Worm (Caenorhabditis elegans) whole organism, L1 larva: Measurements from ENCODE around the gene mrpl-53.

Source experiments
- C04F5.9 ChIP-seq: sonication (generic microtip); optimal IDR thresholded peaks from 2 replicates; lab custom pipeline; 2016; ENCODE audit warnings: missing genetic modification characterization, missing compliant biosample characterization
- C16A3.4 ChIP-seq: fragments of 150-350 bp; optimal IDR thresholded peaks from 2 replicates; lab custom pipeline; 2014; ENCODE audit warnings: missing biosample characterization, missing genetic modification characterization
- F16B12.6 ChIP-seq: fragments of 150-350 bp; optimal IDR thresholded peaks from 2 replicates; lab custom pipeline; 2014; ENCODE audit warnings: missing biosample characterization, missing genetic modification characterization
- aha-1 ChIP-seq: fragments of 150-350 bp; optimal IDR thresholded peaks from 2 replicates; lab custom pipeline; 2014; ENCODE audit warnings: missing biosample characterization, missing genetic modification characterization
- alr-1 ChIP-seq: fragments of 200-800 bp; sonication (Bioruptor generic); optimal IDR thresholded peaks from 2 replicates; lab custom pipeline; 2018; ENCODE audit warnings: borderline replicate concordance, mild to moderate bottlenecking, missing genetic modification characterization, missing compliant biosample characterization
- blmp-1 ChIP-seq: fragments of 150-350 bp; optimal IDR thresholded peaks from 2 replicates; lab custom pipeline; 2014; ENCODE audit warnings: missing biosample characterization, missing genetic modification characterization
- ceh-63 ChIP-seq: fragments of 200-800 bp; sonication (Bioruptor generic); optimal IDR thresholded peaks from 2 replicates; lab custom pipeline; 2018; ENCODE audit warnings: mild to moderate bottlenecking, missing genetic modification characterization, missing compliant biosample characterization
- ceh-82 ChIP-seq, 3 experiments: fragments of 150-350 bp in 1 of 3; sonication (generic microtip) in 2 of 3; optimal IDR thresholded peaks; 2 replicates each; lab custom pipeline; 2014 to 2017; ENCODE audit warnings: missing biosample characterization in 3 of 3, missing genetic modification characterization in 3 of 3
- ces-1 ChIP-seq: fragments of 150-350 bp; optimal IDR thresholded peaks from 2 replicates; lab custom pipeline; 2014; ENCODE audit warnings: missing biosample characterization, missing genetic modification reagents, missing genetic modification characterization
- efl-1 ChIP-seq, 4 experiments: fragments of 150-350 bp; optimal IDR thresholded peaks in 3 of 4; peaks in 1 of 4; 1 replicate in 1 of 4; 2 replicates in 3 of 4; lab custom pipeline; 2014; ENCODE audit warnings: missing biosample characterization in 2 of 4, missing genetic modification characterization in 2 of 4, missing genetic modification reagents in 2 of 4
- egl-13 ChIP-seq: sonication (generic microtip); optimal IDR thresholded peaks from 2 replicates; lab custom pipeline; 2016; ENCODE audit warnings: missing genotype, missing genetic modification reagents, missing genetic modification characterization, missing compliant biosample characterization
- egl-27 ChIP-seq, 2 experiments: fragments of 150-350 bp in 1 of 2; sonication (generic microtip); optimal IDR thresholded peaks; 3 replicates each; lab custom pipeline; 2017 to 2018; ENCODE audit warnings: missing biosample characterization in 2 of 2, missing genetic modification characterization in 2 of 2, missing genetic modification reagents in 2 of 2
- elt-2 ChIP-seq: sonication (generic microtip); optimal IDR thresholded peaks from 2 replicates; lab custom pipeline; 2016; ENCODE audit warnings: missing genetic modification characterization, mild to moderate bottlenecking, inconsistent platforms, missing compliant biosample characterization, missing genetic modification reagents
- elt-3 ChIP-seq, 6 experiments: fragments of 150-350 bp in 1 of 6; sonication (generic microtip); optimal IDR thresholded peaks; 2 replicates each; lab custom pipeline; 2017 to 2018; ENCODE audit warnings: missing biosample characterization in 6 of 6, missing genetic modification characterization in 6 of 6, inconsistent platforms in 1 of 6
- ets-5 ChIP-seq: fragments of 200-800 bp; sonication (Bioruptor generic); IDR thresholded peaks from 2 replicates; pipeline ENCODE4 v1.3.6; 2022; ENCODE audit warnings: missing genetic modification characterization, missing compliant biosample characterization
- fkh-10 ChIP-seq: sonication (generic microtip); optimal IDR thresholded peaks from 2 replicates; lab custom pipeline; 2017; ENCODE audit warnings: missing biosample characterization, missing genetic modification reagents, missing genetic modification characterization
- fkh-4 ChIP-seq: sonication (generic microtip); optimal IDR thresholded peaks from 2 replicates; lab custom pipeline; 2016; ENCODE audit warnings: missing compliant biosample characterization, missing genetic modification characterization, borderline replicate concordance
- fkh-8 ChIP-seq: sonication (generic microtip); optimal IDR thresholded peaks from 2 replicates; lab custom pipeline; 2016; ENCODE audit warnings: mild to moderate bottlenecking, missing genetic modification characterization, missing compliant biosample characterization
- grh-1 ChIP-seq: fragments of 200-800 bp; sonication (Bioruptor generic); IDR thresholded peaks from 2 replicates; pipeline ENCODE4 v1.3.6; 2022; ENCODE audit warnings: missing genetic modification reagents, missing genetic modification characterization, missing compliant biosample characterization
- hlh-4 ChIP-seq: sonication (generic microtip); optimal IDR thresholded peaks from 2 replicates; lab custom pipeline; 2016; ENCODE audit warnings: mild to moderate bottlenecking, missing genetic modification characterization, missing compliant biosample characterization
- hpl-2 ChIP-seq: fragments of 150-350 bp; optimal IDR thresholded peaks from 2 replicates; lab custom pipeline; 2014; ENCODE audit warnings: missing biosample characterization, missing genetic modification reagents, missing genetic modification characterization
- jun-1 ChIP-seq: fragments of 150-350 bp; optimal IDR thresholded peaks from 2 replicates; lab custom pipeline; 2014; ENCODE audit warnings: missing biosample characterization, missing genetic modification reagents, missing genetic modification characterization
- lin-14 ChIP-seq: fragments of 200-800 bp; sonication (Bioruptor generic); optimal IDR thresholded peaks from 2 replicates; lab custom pipeline; 2018; ENCODE audit warnings: mild to moderate bottlenecking, missing genetic modification characterization, moderate library complexity, missing compliant biosample characterization
- mab-9 ChIP-seq: fragments of 200-800 bp; sonication (Bioruptor generic); IDR thresholded peaks from 2 replicates; pipeline ENCODE4 v1.3.6; 2022; ENCODE audit warnings: missing genetic modification reagents, missing genetic modification characterization, missing compliant biosample characterization
- mdl-1 ChIP-seq, 2 experiments: fragments of 150-350 bp; optimal IDR thresholded peaks; 2 replicates each; lab custom pipeline; 2014 to 2017; ENCODE audit warnings: missing biosample characterization in 2 of 2, missing genetic modification characterization in 2 of 2, inconsistent platforms in 1 of 2
- mep-1 ChIP-seq: fragments of 150-350 bp; optimal IDR thresholded peaks from 2 replicates; lab custom pipeline; 2014; ENCODE audit warnings: missing biosample characterization, missing genetic modification characterization
- nhr-11 ChIP-seq: fragments of 150-350 bp; optimal IDR thresholded peaks from 2 replicates; lab custom pipeline; 2014; ENCODE audit warnings: missing biosample characterization, missing genetic modification characterization
- nhr-19 ChIP-seq: fragments of 200-800 bp; sonication (Bioruptor generic); conservative IDR thresholded peaks from 2 replicates; pipeline ENCODE4 v1.3.6; 2022; ENCODE audit warnings: missing genetic modification characterization, missing compliant biosample characterization
- nhr-20 ChIP-seq: sonication (generic microtip); optimal IDR thresholded peaks from 2 replicates; lab custom pipeline; 2016; ENCODE audit warnings: mild to moderate bottlenecking, missing genetic modification characterization, missing compliant biosample characterization
- nhr-237 ChIP-seq: fragments of 150-350 bp; optimal IDR thresholded peaks from 2 replicates; lab custom pipeline; 2014; ENCODE audit warnings: missing biosample characterization, missing genetic modification characterization
- nhr-28 ChIP-seq: fragments of 150-350 bp; optimal IDR thresholded peaks from 2 replicates; lab custom pipeline; 2014; ENCODE audit warnings: missing biosample characterization, missing genetic modification characterization
- nhr-47 ChIP-seq: sonication (generic microtip); optimal IDR thresholded peaks from 2 replicates; lab custom pipeline; 2016; ENCODE audit warnings: mild to moderate bottlenecking, missing genetic modification characterization, moderate library complexity, missing compliant biosample characterization
- nhr-76 ChIP-seq: sonication (generic microtip); optimal IDR thresholded peaks from 2 replicates; lab custom pipeline; 2017; ENCODE audit warnings: missing biosample characterization, missing genetic modification characterization
- nhr-77 ChIP-seq: fragments of 150-350 bp; optimal IDR thresholded peaks from 2 replicates; lab custom pipeline; 2014; ENCODE audit warnings: missing biosample characterization, missing genetic modification characterization
- nhr-84 ChIP-seq: sonication (generic microtip); optimal IDR thresholded peaks from 2 replicates; lab custom pipeline; 2017; ENCODE audit warnings: missing biosample characterization, missing genetic modification characterization
- nhr-85 ChIP-seq: sonication (generic microtip); peaks from one replicate; lab custom pipeline; 2016; ENCODE audit warnings: missing genetic modification characterization, inconsistent platforms, missing compliant biosample characterization
- pag-3 ChIP-seq: sonication (generic microtip); optimal IDR thresholded peaks from 2 replicates; lab custom pipeline; 2017; ENCODE audit warnings: missing genetic modification characterization, mild to moderate bottlenecking, missing compliant biosample characterization, antibody characterized with exemption, borderline replicate concordance; ENCODE audit not compliant: insufficient read depth
- rnt-1 ChIP-seq: sonication (generic microtip); optimal IDR thresholded peaks from 2 replicates; lab custom pipeline; 2016; ENCODE audit warnings: mild to moderate bottlenecking, missing genetic modification characterization, moderate library complexity, missing compliant biosample characterization
- skn-1 ChIP-seq: fragments of 150-350 bp; optimal IDR thresholded peaks from 2 replicates; lab custom pipeline; 2014; ENCODE audit warnings: missing biosample characterization, missing genetic modification characterization
- snpc-4 ChIP-seq: fragments of 150-350 bp; optimal IDR thresholded peaks from 2 replicates; lab custom pipeline; 2014; ENCODE audit warnings: missing biosample characterization, missing genetic modification characterization
- sox-4 ChIP-seq: sonication (generic microtip); optimal IDR thresholded peaks from 2 replicates; lab custom pipeline; 2016; ENCODE audit warnings: missing genetic modification characterization, missing compliant biosample characterization
- sptf-1 ChIP-seq: fragments of 150-350 bp; optimal IDR thresholded peaks from 2 replicates; lab custom pipeline; 2014; ENCODE audit warnings: missing biosample characterization, missing genetic modification characterization
- tbx-2 ChIP-seq: sonication (generic microtip); optimal IDR thresholded peaks from 2 replicates; lab custom pipeline; 2016; ENCODE audit warnings: missing genetic modification characterization, missing compliant biosample characterization
- tlp-1 ChIP-seq: fragments of 150-350 bp; optimal IDR thresholded peaks from 2 replicates; lab custom pipeline; 2014; ENCODE audit warnings: missing biosample characterization, missing genetic modification characterization
- unc-86 ChIP-seq: sonication (generic microtip); optimal IDR thresholded peaks from 2 replicates; lab custom pipeline; 2016; ENCODE audit warnings: missing genetic modification characterization, missing compliant biosample characterization
- unc-98 ChIP-seq: fragments of 200-800 bp; sonication (Bioruptor generic); IDR thresholded peaks from 2 replicates; pipeline ENCODE4 v1.3.6; 2022; ENCODE audit warnings: missing genetic modification characterization, missing compliant biosample characterization
- zag-1 ChIP-seq: fragments of 150-350 bp; optimal IDR thresholded peaks from 2 replicates; lab custom pipeline; 2014; ENCODE audit warnings: missing biosample characterization, missing genetic modification characterization
- zip-4 ChIP-seq: fragments of 200-800 bp; sonication (Bioruptor generic); optimal IDR thresholded peaks from 2 replicates; lab custom pipeline; 2018; ENCODE audit warnings: mild to moderate bottlenecking, missing genetic modification characterization, moderate library complexity, missing compliant biosample characterization
- ztf-11 ChIP-seq, 2 experiments: sonication (generic microtip); optimal IDR thresholded peaks; 2 replicates each; lab custom pipeline; 2016 to 2017; ENCODE audit warnings: missing genetic modification characterization in 2 of 2, missing biosample characterization in 1 of 2, missing compliant biosample characterization in 1 of 2

mrpl-53 gene

DNA sequence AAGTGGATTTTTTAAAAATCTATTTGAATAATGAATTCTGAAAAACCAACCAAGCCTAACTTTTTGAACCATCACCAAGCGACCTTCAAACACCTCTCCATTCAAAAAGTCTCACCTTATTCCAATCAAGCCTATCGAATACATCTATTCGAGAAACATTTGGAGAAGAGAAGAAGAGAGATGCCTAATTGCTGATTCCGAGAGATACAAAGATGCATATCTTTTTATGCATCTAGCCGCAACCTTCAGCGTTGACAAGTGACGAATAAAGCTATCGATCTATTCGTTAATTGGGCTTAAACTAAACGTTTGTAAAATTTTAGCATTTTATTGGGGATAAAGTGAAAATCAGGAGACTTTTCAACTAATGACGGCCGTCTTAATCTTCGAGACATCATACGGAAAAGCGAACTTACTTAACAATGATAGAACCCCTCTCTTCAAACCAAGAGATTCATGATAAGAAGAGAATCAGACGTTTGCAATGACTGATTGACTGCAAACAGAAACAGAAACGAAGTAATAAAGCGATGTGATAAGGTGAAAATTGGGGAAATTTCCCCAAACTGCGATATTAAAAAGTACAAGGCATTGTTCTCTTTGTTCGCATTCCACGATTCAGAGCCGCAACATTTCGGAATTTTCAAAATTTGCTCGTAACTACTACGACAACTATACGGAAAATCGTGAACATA lies 47.7 kb downstream of the mrpl-53 start (continued):
- TF ChIP-seq unc-98 (GFP tag; lab: Robert Waterston, UW) (no peak), zag-1 (tag; lab: Kevin White, UChicago) (no peak), nhr-19 (GFP tag; lab: Robert Waterston, UW) (no peak), unc-86 (tag; lab: Kevin White, UChicago) (no peak), fkh-10 (no peak), hlh-4 (tag; lab: Kevin White, UChicago) (no peak), nhr-85 (tag; lab: Kevin White, UChicago) (peak; percentile 83), ceh-63 (no peak), nhr-77 (tag; lab: Kevin White, UChicago) (no peak), ceh-82 (tag; optimal IDR thresholded peaks at IDR 0.05; lab: Kevin White, UChicago) (no peak), nhr-20 (tag; lab: Kevin White, UChicago) (no peak), aha-1 (tag; lab: Kevin White, UChicago) (no peak), sptf-1 (no peak), tbx-2 (tag; lab: Kevin White, UChicago) (no peak), hpl-2 (GFP tag; lab: Kevin White, UChicago) (no peak), grh-1 (GFP tag; lab: Robert Waterston, UW) (no peak), nhr-237 (tag; lab: Kevin White, UChicago) (no peak), jun-1 (tag; lab: Kevin White, UChicago) (no peak), elt-3 (tag; optimal IDR thresholded peaks at IDR 0.05; lab: Kevin White, UChicago) (peak in 1 of 6 experiments; percentile 24)

DNA sequence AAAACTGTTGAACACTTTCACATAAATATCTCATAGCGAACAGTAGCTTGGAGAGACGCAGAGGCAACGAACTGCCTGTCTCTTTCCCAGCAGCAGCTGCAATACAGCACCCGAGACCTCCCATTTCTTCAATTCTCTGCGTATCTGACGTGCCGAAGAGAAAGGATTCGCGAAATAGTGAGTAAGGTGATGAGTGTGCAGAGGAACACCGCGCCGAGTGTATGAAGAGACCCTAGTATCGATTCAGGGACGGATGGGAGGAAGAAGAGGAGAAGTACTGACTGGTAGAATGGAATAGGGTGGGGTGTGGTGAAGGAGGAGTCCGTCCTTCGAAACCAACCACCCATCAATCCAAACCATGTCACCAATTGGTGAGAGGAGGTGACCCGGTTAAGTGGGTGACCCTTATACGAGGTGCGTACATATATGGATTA lies 48.7 kb downstream of the mrpl-53 start:
- no peak for TF ChIP-seq egl-13 (tag; lab: Kevin White, UChicago)
- no peak for TF ChIP-seq mab-9 (GFP tag; lab: Robert Waterston, UW)
- TF ChIP-seq fkh-4 (tag; lab: Kevin White, UChicago): no peak
- no peak for TF ChIP-seq zip-4 (GFP tag; lab: Kevin White, UChicago)
- peak; percentile 49 for TF ChIP-seq nhr-237 (tag; lab: Kevin White, UChicago)
- no peak for TF ChIP-seq nhr-84 (tag; lab: Kevin White, UChicago)
- TF ChIP-seq C16A3.4 (tag; lab: Kevin White, UChicago): peak; percentile 15
- TF ChIP-seq sox-4 (tag; lab: Kevin White, UChicago): no peak
- TF ChIP-seq tlp-1 (tag; lab: Kevin White, UChicago): no peak
- peak; percentile 90 for TF ChIP-seq mep-1 (tag; lab: Kevin White, UChicago)
- peak; percentile 23 for TF ChIP-seq fkh-8 (tag; lab: Kevin White, UChicago)
- TF ChIP-seq nhr-20 (tag; lab: Kevin White, UChicago): peak; percentile 94
- peak; percentile 56 for TF ChIP-seq nhr-11
- no peak for TF ChIP-seq snpc-4 (tag; lab: Kevin White, UChicago)
- TF ChIP-seq grh-1 (GFP tag; lab: Robert Waterston, UW): no peak
- no peak for TF ChIP-seq nhr-28 (tag; lab: Kevin White, UChicago)
- peak; percentile 70 to 76 for TF ChIP-seq efl-1 (optimal IDR thresholded peaks at IDR 0.05; lab: Kevin White, UChicago)
- TF ChIP-seq efl-1 (GFP tag; optimal IDR thresholded peaks at IDR 0.05 in 1 of 2; lab: Kevin White, UChicago): peak; percentile 9 to 86
- peak; percentile 19 for TF ChIP-seq F16B12.6 (tag; lab: Kevin White, UChicago)
- TF ChIP-seq nhr-76 (tag; lab: Kevin White, UChicago): no peak
- peak; percentile 60 for TF ChIP-seq nhr-47
- TF ChIP-seq rnt-1 (tag; lab: Kevin White, UChicago): peak; percentile 74
- peak; percentile 59 for TF ChIP-seq nhr-77 (tag; lab: Kevin White, UChicago)
- no peak for TF ChIP-seq ces-1 (GFP tag; lab: Kevin White, UChicago)
- no peak for TF ChIP-seq unc-98 (GFP tag; lab: Robert Waterston, UW)
- TF ChIP-seq elt-2 (tag; lab: Kevin White, UChicago): peak; percentile 11
- peak; percentile 24 for TF ChIP-seq pag-3 (tag; lab: Kevin White, UChicago)
- TF ChIP-seq alr-1 (tag; lab: Kevin White, UChicago): no peak
- peak in 1 of 2 experiments; percentile 73 for TF ChIP-seq ztf-11 (tag; optimal IDR thresholded peaks at IDR 0.05; lab: Kevin White, UChicago)
- peak in 1 of 2 experiments; percentile 75 for TF ChIP-seq mdl-1 (tag; optimal IDR thresholded peaks at IDR 0.05; lab: Kevin White, UChicago)
- no peak for TF ChIP-seq C04F5.9 (tag; lab: Kevin White, UChicago)
- peak; percentile 90 for TF ChIP-seq nhr-85 (tag; lab: Kevin White, UChicago)
- TF ChIP-seq egl-27 (tag; optimal IDR thresholded peaks at IDR 0.05; lab: Kevin White, UChicago): no peak
- peak; percentile 95 for TF ChIP-seq blmp-1 (tag; lab: Kevin White, UChicago)
- peak; percentile 97 for TF ChIP-seq lin-14 (GFP tag; lab: Kevin White, UChicago)
- TF ChIP-seq ets-5 (GFP tag; lab: Robert Waterston, UW): no peak
- TF ChIP-seq skn-1 (tag; lab: Kevin White, UChicago): peak; percentile 56
